Fruit fly (Drosophila melanogaster) whole organism, embryonic: ENCODE data around the gene foi.
A peak's percentile ranks its signal among the peaks of the same experiment; 100 is the strongest.

Experiments
- ATbp ChIP-seq: fragments of 200-800 bp; sonication (Bioruptor generic); optimal IDR thresholded peaks from 2 replicates; lab custom pipeline; 2017; ENCODE audit warnings: missing biosample characterization, mild to moderate bottlenecking, missing genetic modification characterization, missing genetic modification reagents
- CG10209 ChIP-seq: fragments of 200-800 bp; sonication (Bioruptor generic); optimal IDR thresholded peaks from 3 replicates; lab custom pipeline; 2017; ENCODE audit warnings: missing biosample characterization, mild to moderate bottlenecking, missing genetic modification characterization, missing genetic modification reagents
- CG10274 ChIP-seq: fragments of 200-800 bp; sonication (Bioruptor generic); optimal IDR thresholded peaks from 3 replicates; lab custom pipeline; 2017; ENCODE audit warnings: missing biosample characterization, mild to moderate bottlenecking, missing genetic modification characterization
- CG10959 ChIP-seq: fragments of 200-800 bp; sonication (Bioruptor generic); IDR thresholded peaks from 2 replicates; pipeline ENCODE4 v1.3.6; 2022; ENCODE audit warnings: missing biosample characterization, missing genetic modification characterization
- CG11247 ChIP-seq: fragments of 200-800 bp; sonication (Bioruptor generic); IDR thresholded peaks from 2 replicates; pipeline ENCODE4 v1.3.6; 2022; ENCODE audit warnings: missing biosample characterization, missing genetic modification characterization
- CG11696 ChIP-seq: fragments of 200-800 bp; sonication (Bioruptor generic); IDR thresholded peaks from 2 replicates; pipeline ENCODE4 v1.3.6; 2022; ENCODE audit warnings: missing biosample characterization, missing genetic modification characterization
- CG15011 ChIP-seq: fragments of 200-800 bp; sonication (Bioruptor generic); optimal IDR thresholded peaks from 3 replicates; lab custom pipeline; 2018; ENCODE audit warnings: missing biosample characterization, mild to moderate bottlenecking, missing genetic modification characterization
- CG16815 ChIP-seq: fragments of 200-800 bp; sonication (Bioruptor generic); optimal IDR thresholded peaks from 3 replicates; lab custom pipeline; 2017; ENCODE audit warnings: missing biosample characterization, mild to moderate bottlenecking, missing genetic modification characterization
- CG17912 ChIP-seq: fragments of 200-800 bp; sonication (Bioruptor generic); optimal IDR thresholded peaks from 2 replicates; lab custom pipeline; 2018; ENCODE audit warnings: missing biosample characterization, mild to moderate bottlenecking, missing genetic modification characterization
- CG18011 ChIP-seq: fragments of 200-800 bp; sonication (Bioruptor generic); optimal IDR thresholded peaks from 2 replicates; lab custom pipeline; 2017; ENCODE audit warnings: missing biosample characterization, missing genetic modification characterization, mild to moderate bottlenecking, moderate library complexity, missing genotype
- CG30431 ChIP-seq: fragments of 200-800 bp; sonication (Bioruptor generic); optimal IDR thresholded peaks from 2 replicates; lab custom pipeline; 2017; ENCODE audit warnings: missing biosample characterization, missing genetic modification characterization
- CG42726 ChIP-seq: fragments of 200-800 bp; sonication (Bioruptor generic); IDR thresholded peaks from 2 replicates; pipeline ENCODE4 v1.3.6; 2022; ENCODE audit warnings: missing biosample characterization, missing genetic modification characterization; ENCODE audit not compliant: partially characterized antibody
- CG6254 ChIP-seq: fragments of 200-800 bp; sonication (Bioruptor generic); optimal IDR thresholded peaks from 3 replicates; lab custom pipeline; 2017; ENCODE audit warnings: mild to moderate bottlenecking, missing biosample characterization, missing genetic modification reagents, missing genetic modification characterization
- CG8478 ChIP-seq: fragments of >200 bp; optimal IDR thresholded peaks from 2 replicates; lab custom pipeline; 2018
- CG8765 ChIP-seq: fragments of 200-800 bp; sonication (Bioruptor generic); IDR thresholded peaks from 2 replicates; pipeline ENCODE4 v1.3.6; 2022; ENCODE audit warnings: missing biosample characterization, missing genetic modification characterization
- CG9932 ChIP-seq: fragments of 200-800 bp; sonication (Bioruptor generic); IDR thresholded peaks from 2 replicates; pipeline ENCODE4 v1.3.6; 2022; ENCODE audit warnings: missing biosample characterization, missing genetic modification characterization
- Dbx ChIP-seq: fragments of 200-800 bp; sonication (Bioruptor generic); IDR thresholded peaks from 3 replicates; pipeline ENCODE4 v1.3.6; 2022; ENCODE audit warnings: missing biosample characterization, missing genetic modification characterization
- Dfd ChIP-seq, 2 experiments: fragments of >200 bp; optimal IDR thresholded peaks; 2 replicates each; lab custom pipeline; 2017; ENCODE audit warnings: missing biosample characterization in 2 of 2, missing genetic modification characterization in 2 of 2
- Dll ChIP-seq: fragments of 200-800 bp; sonication (Bioruptor generic); IDR thresholded peaks from 4 replicates; pipeline ENCODE4 v1.3.6; 2022; ENCODE audit warnings: missing biosample characterization, missing genetic modification characterization; ENCODE audit not compliant: partially characterized antibody
- Eip74EF ChIP-seq, 2 experiments: fragments of 200-800 bp in 1 of 2; fragments of >200 bp in 1 of 2; sonication (Bioruptor generic) in 1 of 2; optimal IDR thresholded peaks; 2 replicates each; lab custom pipeline; 2017 to 2019; ENCODE audit warnings: missing biosample characterization in 2 of 2, missing genetic modification characterization in 2 of 2, mild to moderate bottlenecking in 1 of 2, moderate library complexity in 1 of 2
- HLH4C ChIP-seq: fragments of 200-800 bp; sonication (Bioruptor generic); IDR thresholded peaks from 3 replicates; pipeline ENCODE4 v1.3.6; 2022; ENCODE audit warnings: missing biosample characterization, missing genetic modification characterization; ENCODE audit not compliant: partially characterized antibody
- HLH54F ChIP-seq: fragments of 200-800 bp; sonication (Bioruptor generic); optimal IDR thresholded peaks from 3 replicates; lab custom pipeline; 2016; ENCODE audit warnings: missing biosample characterization, missing genetic modification characterization
- Hand ChIP-seq: fragments of 200-800 bp; sonication (Bioruptor generic); optimal IDR thresholded peaks from 2 replicates; lab custom pipeline; 2017; ENCODE audit warnings: mild to moderate bottlenecking, missing biosample characterization, missing genetic modification reagents, missing genetic modification characterization
- Jarid2 ChIP-seq: fragments of 200-800 bp; sonication (Bioruptor generic); optimal IDR thresholded peaks from 3 replicates; lab custom pipeline; 2017; ENCODE audit warnings: mild to moderate bottlenecking, missing biosample characterization, missing genetic modification reagents, missing genetic modification characterization
- Myb ChIP-seq: fragments of 200-800 bp; sonication (Bioruptor generic); optimal IDR thresholded peaks from 2 replicates; lab custom pipeline; 2016; ENCODE audit warnings: missing biosample characterization, missing genetic modification characterization
- Pdp1 ChIP-seq, 2 experiments: fragments of 200-800 bp; sonication (Bioruptor generic); optimal IDR thresholded peaks; 3 replicates each; lab custom pipeline; 2016; ENCODE audit warnings: missing biosample characterization in 2 of 2, missing genetic modification characterization in 2 of 2, mild to moderate bottlenecking in 1 of 2, moderate library complexity in 1 of 2
- Poxn ChIP-seq: fragments of 200-800 bp; sonication (Bioruptor generic); IDR thresholded peaks from 2 replicates; pipeline ENCODE4 v1.3.6; 2022; ENCODE audit warnings: missing biosample characterization, missing genetic modification characterization
- Ravus ChIP-seq: fragments of 200-800 bp; sonication (Bioruptor generic); IDR thresholded peaks from 2 replicates; pipeline ENCODE4 v1.3.6; 2022; ENCODE audit warnings: missing biosample characterization, missing genetic modification characterization
- Rx ChIP-seq: fragments of 200-800 bp; sonication (Bioruptor generic); IDR thresholded peaks from 2 replicates; pipeline ENCODE4 v1.3.6; 2022; ENCODE audit warnings: missing biosample characterization, missing genetic modification characterization
- Stat92E ChIP-seq, 3 experiments: fragments of >200 bp in 2 of 3; fragments of 200-800 bp in 1 of 3; sonication (Bioruptor generic) in 1 of 3; optimal IDR thresholded peaks; 2 replicates each; lab custom pipeline; 2017 to 2019; ENCODE audit warnings: missing biosample characterization in 3 of 3, missing genetic modification characterization in 3 of 3, mild to moderate bottlenecking in 1 of 3, moderate library complexity in 1 of 3
- abd-A ChIP-seq: fragments of 200-800 bp; sonication (Bioruptor generic); optimal IDR thresholded peaks from 3 replicates; lab custom pipeline; 2019; ENCODE audit warnings: missing biosample characterization, mild to moderate bottlenecking, missing genetic modification characterization, moderate library complexity
- ash1 ChIP-seq: fragments of 200-800 bp; sonication (Bioruptor generic); optimal IDR thresholded peaks from 2 replicates; lab custom pipeline; 2018; ENCODE audit warnings: missing biosample characterization, mild to moderate bottlenecking, missing genetic modification characterization
- btn ChIP-seq: fragments of 200-800 bp; sonication (Bioruptor generic); optimal IDR thresholded peaks from 2 replicates; lab custom pipeline; 2016; ENCODE audit warnings: missing biosample characterization, missing genetic modification characterization
- caup ChIP-seq: fragments of 200-800 bp; sonication (Bioruptor generic); optimal IDR thresholded peaks from 3 replicates; lab custom pipeline; 2017; ENCODE audit warnings: missing biosample characterization, mild to moderate bottlenecking, missing genetic modification characterization, moderate library complexity; ENCODE audit not compliant: severe bottlenecking
- chinmo ChIP-seq: fragments of 200-800 bp; sonication (Bioruptor generic); IDR thresholded peaks from 4 replicates; pipeline ENCODE4 v1.3.6; 2022; ENCODE audit warnings: missing biosample characterization, missing genetic modification characterization; ENCODE audit not compliant: partially characterized antibody
- disco-r ChIP-seq: fragments of 200-800 bp; sonication (Bioruptor generic); optimal IDR thresholded peaks from 2 replicates; lab custom pipeline; 2016; ENCODE audit warnings: missing biosample characterization, missing genetic modification characterization
- dysf ChIP-seq: fragments of 200-800 bp; sonication (Bioruptor generic); IDR thresholded peaks from 3 replicates; pipeline ENCODE4 v1.3.6; 2022; ENCODE audit warnings: missing biosample characterization, missing genetic modification characterization
- en ChIP-seq: fragments of 200-800 bp; sonication (Bioruptor generic); optimal IDR thresholded peaks from 2 replicates; lab custom pipeline; 2016; ENCODE audit warnings: missing biosample characterization, missing genetic modification characterization
- fd96Cb ChIP-seq: fragments of 200-800 bp; sonication (Bioruptor generic); optimal IDR thresholded peaks from 2 replicates; lab custom pipeline; 2018; ENCODE audit warnings: missing biosample characterization, mild to moderate bottlenecking, missing genetic modification characterization, moderate library complexity
- hbn ChIP-seq: fragments of 200-800 bp; sonication (Bioruptor generic); IDR thresholded peaks from 2 replicates; pipeline ENCODE4 v1.3.6; 2022; ENCODE audit warnings: missing biosample characterization, missing genetic modification characterization; ENCODE audit not compliant: partially characterized antibody
- her ChIP-seq: fragments of 200-800 bp; sonication (Bioruptor generic); optimal IDR thresholded peaks from 2 replicates; lab custom pipeline; 2016; ENCODE audit warnings: missing biosample characterization, missing genetic modification characterization
- insv ChIP-seq, 2 experiments: fragments of 200-800 bp; sonication (Bioruptor generic); optimal IDR thresholded peaks; 3 replicates each; lab custom pipeline; 2016 to 2018; ENCODE audit warnings: missing biosample characterization in 2 of 2, missing genetic modification characterization in 2 of 2
- lov ChIP-seq, 2 experiments: fragments of 200-800 bp in 1 of 2; fragments of >200 bp in 1 of 2; sonication (Bioruptor generic) in 1 of 2; IDR thresholded peaks in 1 of 2; optimal IDR thresholded peaks in 1 of 2; 2 replicates in 1 of 2; 3 replicates in 1 of 2; pipeline versions ENCODE4 v1.3.6 to Lab custom; 2017 to 2022; ENCODE audit warnings: missing biosample characterization in 1 of 2, missing genetic modification characterization in 1 of 2
- sim ChIP-seq: fragments of 200-800 bp; sonication (Bioruptor generic); IDR thresholded peaks from 2 replicates; pipeline ENCODE4 v1.3.6; 2022; ENCODE audit warnings: missing biosample characterization, missing genetic modification characterization
- sima ChIP-seq: fragments of 200-800 bp; sonication (Bioruptor generic); optimal IDR thresholded peaks from 2 replicates; lab custom pipeline; 2016; ENCODE audit warnings: missing biosample characterization, missing genetic modification characterization
- slbo ChIP-seq: fragments of 200-800 bp; sonication (Bioruptor generic); IDR thresholded peaks from 2 replicates; pipeline ENCODE4 v1.3.6; 2022; ENCODE audit warnings: missing biosample characterization, missing genetic modification characterization
- sna ChIP-seq: fragments of 200-800 bp; sonication (Bioruptor generic); IDR thresholded peaks from 2 replicates; pipeline ENCODE4 v1.3.6; 2022; ENCODE audit warnings: missing biosample characterization, missing genetic modification characterization; ENCODE audit not compliant: partially characterized antibody
- tup ChIP-seq: fragments of 200-800 bp; sonication (Bioruptor generic); optimal IDR thresholded peaks from 2 replicates; lab custom pipeline; 2016; ENCODE audit warnings: missing biosample characterization, mild to moderate bottlenecking, missing genetic modification characterization, moderate library complexity

foi gene

dm6 chr3L:8547104-8547523, 22.1 kb downstream of the foi start (continued):
- TF ChIP-seq Dll, result no peak
- TF ChIP-seq dysf (GFP tag; lab: Robert Waterston, UW), result peak; percentile 93
- TF ChIP-seq chinmo (GFP tag; lab: Robert Waterston, UW), result no peak
- TF ChIP-seq Rx, result peak; percentile 70
- TF ChIP-seq sna (GFP tag; lab: Robert Waterston, UW), result no peak
- TF ChIP-seq HLH4C (GFP tag; lab: Robert Waterston, UW), result no peak
- TF ChIP-seq CG30431 (GFP tag; lab: Kevin White, UChicago), result peak; percentile 78
- peak; percentile 83 for TF ChIP-seq CG15011 (GFP tag; lab: Kevin White, UChicago)
- TF ChIP-seq CG10274 (GFP tag; lab: Kevin White, UChicago), result peak; percentile 72
- TF ChIP-seq en (GFP tag; lab: Kevin White, UChicago), result peak; percentile 55
- TF ChIP-seq caup (GFP tag; lab: Kevin White, UChicago), result peak; percentile 80
- TF ChIP-seq sima (GFP tag; lab: Kevin White, UChicago), result no peak
- 0 out of 2 replicates have a peak, but pooled peaks have one; percentile 27 for TF ChIP-seq CG10959 (GFP tag; lab: Robert Waterston, UW)
- TF ChIP-seq Jarid2 (GFP tag; lab: Kevin White, UChicago), result peak; percentile 36
- peak; percentile 80 for TF ChIP-seq CG16815 (GFP tag; lab: Kevin White, UChicago)
- no peak for TF ChIP-seq lov (optimal IDR thresholded peaks at IDR 0.05; lab: Kevin White, UChicago)
- TF ChIP-seq lov (GFP tag; IDR thresholded peaks at IDR 0.05; lab: Robert Waterston, UW), result 0 out of 3 replicates have a peak, but pooled peaks have one; percentile 33
- TF ChIP-seq insv (GFP tag; optimal IDR thresholded peaks at IDR 0.05; lab: Kevin White, UChicago), result peak in 1 of 2 experiments; percentile 40
- TF ChIP-seq Poxn (GFP tag; lab: Robert Waterston, UW), result peak; percentile 62
- peak; percentile 15; the same call in 1 of the 2 replicates for TF ChIP-seq sim
- TF ChIP-seq CG11696 (GFP tag; lab: Robert Waterston, UW), result peak; percentile 52; the same call in 1 of the 2 replicates
- TF ChIP-seq Eip74EF (GFP tag; optimal IDR thresholded peaks at IDR 0.05; lab: Kevin White, UChicago), result peak in 1 of 2 experiments; percentile 80
- peak; percentile 75 for TF ChIP-seq CG18011 (GFP tag; lab: Kevin White, UChicago)
- TF ChIP-seq hbn (GFP tag; lab: Robert Waterston, UW), result no peak
- peak; percentile 92 for TF ChIP-seq slbo (GFP tag; lab: Robert Waterston, UW)
- peak; percentile 61; the same call in 1 of the 2 replicates for TF ChIP-seq CG11247
- TF ChIP-seq CG8478 (lab: Kevin White, UChicago), result no peak
- TF ChIP-seq her (GFP tag; lab: Kevin White, UChicago), result peak; percentile 53
- TF ChIP-seq CG10209 (GFP tag; lab: Kevin White, UChicago), result peak; percentile 90
- peak; percentile 87 for TF ChIP-seq CG9932 (GFP tag; lab: Robert Waterston, UW)
- TF ChIP-seq HLH54F (GFP tag; lab: Kevin White, UChicago), result peak; percentile 74
- TF ChIP-seq disco-r (GFP tag; lab: Kevin White, UChicago), result peak; percentile 62
- peak; percentile 26; the same call in 1 of the 2 replicates for TF ChIP-seq CG8765 (GFP tag; lab: Robert Waterston, UW)
- peak; percentile 80 to 94 for TF ChIP-seq Pdp1 (GFP tag; optimal IDR thresholded peaks at IDR 0.05; lab: Kevin White, UChicago)
- TF ChIP-seq Dbx (GFP tag; lab: Robert Waterston, UW), result peak; percentile 87
- TF ChIP-seq btn (GFP tag; lab: Kevin White, UChicago), result no peak
- no peak for TF ChIP-seq ash1
- TF ChIP-seq Ravus (GFP tag; lab: Robert Waterston, UW), result no peak; the same call in 1 of the 2 replicates
- TF ChIP-seq CG17912 (GFP tag; lab: Kevin White, UChicago), result peak; percentile 55
- no peak for TF ChIP-seq Dfd (GFP tag; optimal IDR thresholded peaks at IDR 0.05; lab: Kevin White, UChicago)
- TF ChIP-seq CG42726 (GFP tag; lab: Robert Waterston, UW), result no peak
- TF ChIP-seq abd-A (tag; lab: Kevin White, UChicago), result peak; percentile 38
- peak; percentile 86 for TF ChIP-seq fd96Cb (tag; lab: Kevin White, UChicago)
- peak; percentile 59 for TF ChIP-seq Hand (GFP tag; lab: Kevin White, UChicago)
- peak; percentile 52 for TF ChIP-seq Myb
- TF ChIP-seq Stat92E (GFP tag; optimal IDR thresholded peaks at IDR 0.05; lab: Kevin White, UChicago), result no peak
- peak; percentile 22 for TF ChIP-seq tup
- peak; percentile 85 for TF ChIP-seq ATbp
- peak; percentile 79 for TF ChIP-seq CG6254 (GFP tag; lab: Kevin White, UChicago)
